Fruit fly (Drosophila melanogaster): ENCODE results near the gene Dus2.

Dus2 gene

DNA sequence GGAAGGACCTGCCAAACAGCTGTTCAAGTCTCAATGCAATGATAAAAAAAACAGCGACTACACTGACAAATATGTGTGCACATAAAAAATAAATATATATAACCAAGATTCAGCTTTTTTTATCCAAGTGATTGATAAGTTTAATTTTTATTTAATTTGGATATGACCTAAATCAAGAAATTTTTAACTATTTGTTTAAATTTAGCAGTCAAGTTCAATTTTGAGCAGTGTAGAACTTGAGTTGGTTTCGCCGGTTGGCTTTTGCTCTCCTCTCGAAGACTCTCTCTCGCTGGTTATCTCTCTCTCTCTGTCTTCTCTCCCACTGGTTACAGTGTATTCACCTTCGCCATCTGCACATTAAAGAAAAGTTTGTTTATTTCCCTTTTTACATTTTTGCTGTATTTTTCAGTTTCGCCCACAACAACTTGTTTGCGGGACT is 19.7 kb upstream of the Dus2 start (continued):
- TF ChIP-seq peb (GFP tag; IDR thresholded peaks at IDR 0.05) (peak; percentile 66), Dip2 (GFP tag; IDR thresholded peaks at IDR 0.05) (no peak), twi (tag; optimal IDR thresholded peaks at IDR 0.05) (peak; percentile 74), sug (tag; optimal IDR thresholded peaks at IDR 0.05) (peak; percentile 55), CG13287 (GFP tag; IDR thresholded peaks at IDR 0.05; ENCODE audit: partially characterized antibody) (no peak), pum (GFP tag; optimal IDR thresholded peaks at IDR 0.05) (peak; percentile 69), gro (GFP tag; optimal IDR thresholded peaks at IDR 0.05) (no peak), wdn (GFP tag; IDR thresholded peaks at IDR 0.05) (peak; percentile 82), CG3065 (GFP tag; optimal IDR thresholded peaks at IDR 0.05) (peak; percentile 16), CG15479 (GFP tag; optimal IDR thresholded peaks at IDR 0.05) (no peak), repo (GFP tag; optimal IDR thresholded peaks at IDR 0.05) (peak; percentile 35), lilli (GFP tag; optimal IDR thresholded peaks at IDR 0.05) (peak; percentile 83), CG7928 (GFP tag; optimal IDR thresholded peaks at IDR 0.05) (peak; percentile 41), CG10959 (GFP tag; IDR thresholded peaks at IDR 0.05) (peak; percentile 76), D19B (GFP tag; optimal IDR thresholded peaks at IDR 0.05) (peak; percentile 74), CG14441 (GFP tag; IDR thresholded peaks at IDR 0.05) (peak; percentile 83), Ssrp (tag; optimal IDR thresholded peaks at IDR 0.05) (peak; percentile 89), schlank (tag; optimal IDR thresholded peaks at IDR 0.05) (peak; percentile 66), Atf-2 (GFP tag; optimal IDR thresholded peaks at IDR 0.05) (peak; percentile 52), CG2678 (tag; optimal IDR thresholded peaks at IDR 0.05) (peak; percentile 92), B-H2 (GFP tag; optimal IDR thresholded peaks at IDR 0.05) (peak; percentile 0), so (GFP tag; IDR thresholded peaks at IDR 0.05) (peak; percentile 90), Hey (tag; optimal IDR thresholded peaks at IDR 0.05) (no peak), NFAT (GFP tag; IDR thresholded peaks at IDR 0.05) (peak; percentile 55; the same call in 1 of the 2 replicates), Hmr (GFP tag; optimal IDR thresholded peaks at IDR 0.05) (peak; percentile 92), CG4820 (GFP tag; optimal IDR thresholded peaks at IDR 0.05) (peak; percentile 82), CrebB (tag; optimal IDR thresholded peaks at IDR 0.05) (peak; percentile 72), Hr51 (GFP tag; optimal IDR thresholded peaks at IDR 0.05) (peak; percentile 72 to 94), CG1233 (GFP tag; optimal IDR thresholded peaks at IDR 0.05) (peak; percentile 83), gce (GFP tag; IDR thresholded peaks at IDR 0.05) (peak; percentile 69; the same call in 1 of the 3 replicates), CG7556 (GFP tag; optimal IDR thresholded peaks at IDR 0.05) (peak; percentile 91), Atf3 (GFP tag; optimal IDR thresholded peaks at IDR 0.05) (peak; percentile 56), ftz-f1 (GFP tag; optimal IDR thresholded peaks at IDR 0.05) (no peak), CG17361 (GFP tag; IDR thresholded peaks at IDR 0.05) (peak; percentile 92), CG17186 (GFP tag; optimal IDR thresholded peaks at IDR 0.05) (no peak), bcd (GFP tag; optimal IDR thresholded peaks at IDR 0.05) (peak; percentile 87), CG34224 (GFP tag; IDR thresholded peaks at IDR 0.05; ENCODE audit: partially characterized antibody) (no peak), mirr (GFP tag; optimal IDR thresholded peaks at IDR 0.05) (no peak), CG6813 (GFP tag; optimal IDR thresholded peaks at IDR 0.05) (peak; percentile 83), CG12219 (GFP tag; optimal IDR thresholded peaks at IDR 0.05) (peak; percentile 69), CG2875 (GFP tag; optimal IDR thresholded peaks at IDR 0.05) (peak; percentile 75), ERR (GFP tag; optimal IDR thresholded peaks at IDR 0.05) (no peak), fd64A (GFP tag; optimal IDR thresholded peaks at IDR 0.05) (no peak), Pdp1 (GFP tag; optimal IDR thresholded peaks at IDR 0.05) (peak; percentile 74 to 77), cas (GFP tag; IDR thresholded peaks at IDR 0.05) (peak; percentile 52; the same call in 1 of the 2 replicates), gsb-n (tag; optimal IDR thresholded peaks at IDR 0.05) (peak; percentile 89), Mes4 (GFP tag; optimal IDR thresholded peaks at IDR 0.05) (peak; percentile 55), Kr (GFP tag; optimal IDR thresholded peaks at IDR 0.05) (no peak), lmd (GFP tag; IDR thresholded peaks at IDR 0.05) (peak; percentile 91), CG34376 (GFP tag; optimal IDR thresholded peaks at IDR 0.05) (peak; percentile 50), croc (GFP tag; conservative IDR thresholded peaks at IDR 0.05) (peak; percentile 66)

Data from whole organism, embryonic.